Worm (Caenorhabditis elegans) whole organism, L3 larva: ENCODE results near the gene Y57E12AL.1.

ENCODE experiments used
- ama-1 ChIP-seq: fragments of 150-350 bp; optimal IDR thresholded peaks from 2 replicates; lab custom pipeline; 2018
- ceh-28 ChIP-seq: fragments of 150-350 bp; optimal IDR thresholded peaks from 2 replicates; lab custom pipeline; 2014; ENCODE audit warnings: missing biosample characterization, missing genetic modification reagents, missing genetic modification characterization
- egl-27 ChIP-seq: sonication (generic microtip); optimal IDR thresholded peaks from 4 replicates; lab custom pipeline; 2017; ENCODE audit warnings: missing biosample characterization, missing genetic modification reagents, missing genetic modification characterization
- elt-2 ChIP-seq: sonication (generic microtip); optimal IDR thresholded peaks from 2 replicates; lab custom pipeline; 2016; ENCODE audit warnings: missing genetic modification reagents, mild to moderate bottlenecking, missing genetic modification characterization, missing compliant biosample characterization
- fos-1 ChIP-seq: fragments of 150-350 bp; optimal IDR thresholded peaks from 2 replicates; lab custom pipeline; 2014; ENCODE audit warnings: missing biosample characterization, missing genetic modification characterization
- nhr-11 ChIP-seq: fragments of 150-350 bp; optimal IDR thresholded peaks from 2 replicates; lab custom pipeline; 2014; ENCODE audit warnings: missing biosample characterization, missing genetic modification characterization
- nhr-28 ChIP-seq: fragments of 150-350 bp; optimal IDR thresholded peaks from 2 replicates; lab custom pipeline; 2014; ENCODE audit warnings: missing biosample characterization, missing genetic modification characterization
- sea-2 ChIP-seq: fragments of 150-350 bp; sonication (generic microtip); optimal IDR thresholded peaks from 4 replicates; lab custom pipeline; 2014; ENCODE audit warnings: missing biosample characterization, missing genetic modification reagents, missing genetic modification characterization
- snpc-4 ChIP-seq: fragments of 150-350 bp; optimal IDR thresholded peaks from 2 replicates; lab custom pipeline; 2014; ENCODE audit warnings: missing biosample characterization, missing genetic modification characterization
- unc-62 ChIP-seq: fragments of 150-350 bp; sonication (generic microtip); optimal IDR thresholded peaks from 4 replicates; lab custom pipeline; 2014; ENCODE audit warnings: missing biosample characterization, missing genetic modification reagents, missing genetic modification characterization
- zag-1 ChIP-seq: fragments of 150-350 bp; optimal IDR thresholded peaks from 2 replicates; lab custom pipeline; 2014; ENCODE audit warnings: missing biosample characterization, missing genetic modification characterization
- ztf-11 ChIP-seq: fragments of 150-350 bp; optimal IDR thresholded peaks from 2 replicates; lab custom pipeline; 2014; ENCODE audit warnings: missing biosample characterization, missing genetic modification characterization

- TF ChIP-seq nhr-11 (no peak), fos-1 (tag; lab: Kevin White, UChicago) (no peak), nhr-28 (tag; lab: Kevin White, UChicago) (no peak), sea-2 (GFP tag; lab: Kevin White, UChicago) (no peak), zag-1 (no peak), elt-2 (no peak), ceh-28 (tag; lab: Kevin White, UChicago) (no peak), egl-27 (no peak), snpc-4 (tag; lab: Kevin White, UChicago) (no peak), ama-1 (no peak), ztf-11 (no peak), unc-62 (GFP tag; lab: Kevin White, UChicago) (no peak)
Measured at ce11 chrV:7046005-7046404, 14.3 kb upstream of the Y57E12AL.1 start, which contains the start of gene F20A1.2.
